Fruit fly (Drosophila melanogaster) whole organism, prepupa: ENCODE data around the gene tld.

Source experiments
- CG11294 ChIP-seq: fragments of 200-800 bp; sonication (Bioruptor generic); IDR thresholded peaks from 2 replicates; pipeline ENCODE4 v1.3.6; 2022; ENCODE audit warnings: missing biosample characterization, missing genetic modification characterization
- CG15336 ChIP-seq: fragments of 200-800 bp; sonication (Bioruptor generic); IDR thresholded peaks from 2 replicates; pipeline ENCODE4 v1.3.6; 2022; ENCODE audit warnings: missing biosample characterization, missing genetic modification characterization
- CG34406 ChIP-seq: fragments of 200-800 bp; sonication (Bioruptor generic); optimal IDR thresholded peaks from 3 replicates; lab custom pipeline; 2016; ENCODE audit warnings: missing biosample characterization, missing genetic modification characterization
- CG6163 ChIP-seq: fragments of 200-800 bp; sonication (Bioruptor generic); IDR thresholded peaks from 3 replicates; pipeline ENCODE4 v1.3.6; 2022; ENCODE audit warnings: missing biosample characterization, missing genetic modification characterization
- CG6792 ChIP-seq: fragments of 200-800 bp; sonication (Bioruptor generic); optimal IDR thresholded peaks from 3 replicates; lab custom pipeline; 2016; ENCODE audit warnings: missing biosample characterization, missing genetic modification characterization
- Ets21C ChIP-seq: fragments of 200-800 bp; sonication (Bioruptor generic); optimal IDR thresholded peaks from 3 replicates; lab custom pipeline; 2016; ENCODE audit warnings: missing biosample characterization, missing genetic modification characterization
- Hr38 ChIP-seq: sonication (Bioruptor generic); optimal IDR thresholded peaks from 2 replicates; lab custom pipeline; 2016; ENCODE audit warnings: missing biosample characterization, missing genetic modification characterization
- Hr39 ChIP-seq: fragments of 200-800 bp; sonication (Bioruptor generic); optimal IDR thresholded peaks from 2 replicates; lab custom pipeline; 2016; ENCODE audit warnings: missing biosample characterization, missing genetic modification characterization
- svp ChIP-seq: fragments of 200-800 bp; sonication (Bioruptor generic); peaks from one replicate; lab custom pipeline; 2016; ENCODE audit warnings: missing biosample characterization, missing genetic modification characterization

DNA sequence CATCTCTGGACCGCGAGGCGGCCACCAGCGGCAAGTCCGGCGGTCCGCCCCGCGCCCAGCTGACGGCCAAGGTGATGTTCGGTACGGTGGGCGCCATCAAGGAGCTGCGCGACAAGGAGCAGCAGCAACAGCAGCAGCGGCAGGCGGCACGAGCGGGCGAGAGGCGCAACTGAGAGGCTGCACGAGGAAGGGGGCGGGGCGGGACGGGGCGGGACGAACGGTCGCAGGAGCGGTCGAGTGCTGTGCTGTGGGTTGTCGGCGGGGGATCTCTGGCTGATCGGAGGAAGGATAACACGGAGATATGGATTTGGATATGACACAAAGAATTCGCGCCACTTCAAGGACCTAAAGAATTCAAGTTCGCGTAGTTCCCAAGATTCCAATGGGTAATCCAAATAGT, 20.1 kb downstream of the tld start:
- TF ChIP-seq CG15336 (GFP tag; lab: Robert Waterston, UW) (no peak), svp (GFP tag; lab: Kevin White, UChicago) (no peak), CG34406 (GFP tag; lab: Kevin White, UChicago) (no peak), CG6792 (GFP tag; lab: Kevin White, UChicago) (no peak), Hr38 (GFP tag; lab: Kevin White, UChicago) (no peak), CG11294 (GFP tag; lab: Robert Waterston, UW) (no peak), Ets21C (GFP tag; lab: Kevin White, UChicago) (no peak), CG6163 (no peak), Hr39 (GFP tag; lab: Kevin White, UChicago) (no peak)
